Worm (Caenorhabditis elegans): ENCODE measurements around the gene Y39G8C.2.

The Y39G8C.2 gene

ce11 chrII:14094590-14094989 lies 2.8 kb downstream of the Y39G8C.2 start, which contains the start of gene col-87:
Gene col-87, minus strand, starts transcription at chrII:14094690.
- TF ChIP-seq swsn-7 (tag; optimal IDR thresholded peaks at IDR 0.05) (no peak), C34B4.2 (tag; optimal IDR thresholded peaks at IDR 0.05) (no peak), nhr-76 (tag; optimal IDR thresholded peaks at IDR 0.05) (no peak), snpc-4 (tag; optimal IDR thresholded peaks at IDR 0.05) (no peak), nhr-90 (tag; optimal IDR thresholded peaks at IDR 0.05; ENCODE audit: poor library complexity) (no peak), isw-1 (GFP tag; IDR thresholded peaks at IDR 0.05) (no peak), unc-30 (tag; optimal IDR thresholded peaks at IDR 0.05) (no peak), mef-2 (tag; optimal IDR thresholded peaks at IDR 0.05) (no peak), C16A3.4 (tag; optimal IDR thresholded peaks at IDR 0.05) (no peak), unc-98 (GFP tag; IDR thresholded peaks at IDR 0.05) (no peak), ceh-90 (tag; optimal IDR thresholded peaks at IDR 0.05) (no peak), skn-1 (tag; optimal IDR thresholded peaks at IDR 0.05) (no peak), tbx-2 (tag; optimal IDR thresholded peaks at IDR 0.05) (no peak), dsc-1 (tag; optimal IDR thresholded peaks at IDR 0.05) (no peak), unc-130 (tag; optimal IDR thresholded peaks at IDR 0.05) (no peak), ztf-11 (tag; optimal IDR thresholded peaks at IDR 0.05) (no peak), pqm-1 (tag; optimal IDR thresholded peaks at IDR 0.05) (no peak)

DNA sequence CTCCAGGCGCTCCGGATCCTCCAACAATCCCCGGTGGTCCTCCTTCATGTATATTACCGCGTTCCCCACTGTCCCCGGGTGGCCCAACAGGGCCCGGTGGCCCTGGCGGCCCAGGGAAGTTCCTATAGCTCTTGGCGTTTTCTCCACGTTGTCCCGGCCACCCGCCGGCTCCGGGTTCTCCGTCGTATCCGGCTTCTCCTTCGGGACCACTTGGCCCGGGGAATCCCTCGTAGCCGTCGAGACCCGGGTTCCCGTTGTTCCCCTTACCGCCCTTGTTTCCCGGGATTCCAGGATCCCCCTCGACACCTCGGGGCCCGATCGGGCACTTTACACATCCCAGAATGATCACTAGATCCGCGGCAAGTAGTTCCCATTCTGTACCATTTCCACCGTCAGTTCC lies 6.2 kb downstream of the Y39G8C.2 start:
- no peak for TF ChIP-seq F16B12.6 (tag; optimal IDR thresholded peaks at IDR 0.05)
- no peak for TF ChIP-seq unc-86 (tag; optimal IDR thresholded peaks at IDR 0.05)
- TF ChIP-seq lin-39 (tag; optimal IDR thresholded peaks at IDR 0.05) = no peak
- TF ChIP-seq lin-13 (GFP tag; optimal IDR thresholded peaks at IDR 0.05) = no peak
- TF ChIP-seq swsn-7 (tag; optimal IDR thresholded peaks at IDR 0.05) = no peak
- TF ChIP-seq isw-1 (GFP tag; IDR thresholded peaks at IDR 0.05) = no peak
- no peak for TF ChIP-seq efl-1 (optimal IDR thresholded peaks at IDR 0.05)
- no peak for TF ChIP-seq efl-1 (GFP tag; optimal IDR thresholded peaks at IDR 0.05 in 1 of 2)
- TF ChIP-seq pag-3 (tag; optimal IDR thresholded peaks at IDR 0.05; ENCODE audit: borderline replicate concordance, insufficient read depth) = no peak
- TF ChIP-seq fkh-4 (tag; optimal IDR thresholded peaks at IDR 0.05; ENCODE audit: borderline replicate concordance) = no peak
- TF ChIP-seq hpl-2 (GFP tag; optimal IDR thresholded peaks at IDR 0.05) = no peak
- no peak for TF ChIP-seq mef-2 (tag; optimal IDR thresholded peaks at IDR 0.05)
- TF ChIP-seq zip-4 (GFP tag; optimal IDR thresholded peaks at IDR 0.05) = no peak
- TF ChIP-seq vab-15 (tag; optimal IDR thresholded peaks at IDR 0.05) = no peak

- TF ChIP-seq snpc-4 (tag; optimal IDR thresholded peaks at IDR 0.05) (no peak), nhr-90 (tag; optimal IDR thresholded peaks at IDR 0.05; ENCODE audit: poor library complexity) (no peak), unc-98 (GFP tag; IDR thresholded peaks at IDR 0.05) (no peak), nhr-85 (tag) (no peak), isw-1 (GFP tag; IDR thresholded peaks at IDR 0.05) (no peak), lsy-2 (tag; optimal IDR thresholded peaks at IDR 0.05) (no peak), elt-3 (tag; optimal IDR thresholded peaks at IDR 0.05) (no peak), hpl-2 (GFP tag; optimal IDR thresholded peaks at IDR 0.05) (no peak), pqm-1 (tag; optimal IDR thresholded peaks at IDR 0.05) (no peak), ztf-11 (tag; optimal IDR thresholded peaks at IDR 0.05) (no peak)
Measured at ce11 chrII:14089796-14090372, 7.5 kb downstream of the Y39G8C.2 start.

- TF ChIP-seq irx-1 (tag; optimal IDR thresholded peaks at IDR 0.05) (no peak), ceh-8 (GFP tag; optimal IDR thresholded peaks at IDR 0.05) (peak; percentile 46)
Measured at ce11 chrII:14086931-14087330, 10.5 kb downstream of the Y39G8C.2 start.

DNA sequence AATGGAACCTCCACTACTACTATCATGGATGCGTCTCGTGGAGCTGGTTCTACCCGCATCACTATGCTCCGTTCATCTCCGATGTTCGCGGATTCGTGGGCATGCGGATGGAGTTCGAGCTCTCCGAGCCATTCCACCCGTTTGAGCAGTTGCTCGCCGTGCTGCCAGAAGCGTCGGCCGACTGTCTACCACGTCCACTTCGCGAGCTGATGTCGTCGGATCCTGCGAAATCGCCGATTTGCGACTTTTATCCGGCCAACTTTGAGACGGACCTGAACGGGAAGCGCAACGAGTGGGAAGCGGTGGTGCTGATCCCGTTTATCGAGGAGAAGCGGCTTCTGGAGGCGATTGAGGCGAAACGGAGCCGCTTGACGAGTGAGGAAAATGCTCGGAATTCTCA lies 19.6 kb downstream of the Y39G8C.2 start:
- TF ChIP-seq nhr-71 (tag; optimal IDR thresholded peaks at IDR 0.05) (no peak), fos-1 (tag; optimal IDR thresholded peaks at IDR 0.05) (no peak), elt-2 (tag; optimal IDR thresholded peaks at IDR 0.05) (no peak)
